Fruit fly (Drosophila melanogaster) whole organism, adult: ENCODE data around the gene CG45071.

Experiments used
- CG11617 ChIP-seq: fragments of 200-800 bp; sonication (Bioruptor generic); optimal IDR thresholded peaks from 2 replicates; lab custom pipeline; 2017; ENCODE audit warnings: mild to moderate bottlenecking, missing biosample characterization, missing genetic modification reagents, missing genetic modification characterization
- CG12768 ChIP-seq: fragments of 200-800 bp; sonication (Bioruptor generic); optimal IDR thresholded peaks from 2 replicates; lab custom pipeline; 2017; ENCODE audit warnings: missing biosample characterization, missing genetic modification characterization, mild to moderate bottlenecking, moderate library complexity, missing genetic modification reagents
- CG1620 ChIP-seq: fragments of 200-800 bp; sonication (Bioruptor generic); optimal IDR thresholded peaks from 2 replicates; lab custom pipeline; 2016; ENCODE audit warnings: missing biosample characterization, missing genetic modification characterization
- CG33017 ChIP-seq: fragments of 200-800 bp; sonication (Bioruptor generic); optimal IDR thresholded peaks from 2 replicates; lab custom pipeline; 2018; ENCODE audit warnings: missing biosample characterization, mild to moderate bottlenecking, missing genetic modification characterization, moderate library complexity
- CG5204 ChIP-seq: fragments of 200-800 bp; sonication (Bioruptor generic); optimal IDR thresholded peaks from 2 replicates; lab custom pipeline; 2016; ENCODE audit warnings: missing biosample characterization, missing genetic modification characterization
- CG7101 ChIP-seq: fragments of 200-800 bp; sonication (Bioruptor generic); optimal IDR thresholded peaks from 2 replicates; lab custom pipeline; 2018; ENCODE audit warnings: missing biosample characterization, mild to moderate bottlenecking, missing genetic modification characterization, moderate library complexity
- Clk ChIP-seq: fragments of 200-800 bp; sonication (Bioruptor generic); optimal IDR thresholded peaks from 2 replicates; lab custom pipeline; 2017; ENCODE audit warnings: missing biosample characterization, missing genetic modification characterization
- Crg-1 ChIP-seq: fragments of 200-800 bp; sonication (Bioruptor generic); optimal IDR thresholded peaks from 2 replicates; lab custom pipeline; 2016; ENCODE audit warnings: missing biosample characterization, missing genetic modification characterization
- Hr96 ChIP-seq: fragments of 200-800 bp; sonication (Bioruptor generic); optimal IDR thresholded peaks from 2 replicates; lab custom pipeline; 2016; ENCODE audit warnings: missing biosample characterization, missing genetic modification characterization
- Mnt ChIP-seq: fragments of 200-800 bp; sonication (Bioruptor generic); optimal IDR thresholded peaks from 2 replicates; lab custom pipeline; 2016; ENCODE audit warnings: missing biosample characterization, mild to moderate bottlenecking, missing genetic modification characterization
- cnc ChIP-seq, 2 experiments: fragments of >200 bp; optimal IDR thresholded peaks; 2 replicates each; lab custom pipeline; 2017

- TF ChIP-seq CG11617 (GFP tag; lab: Kevin White, UChicago), result peak; percentile 95
- peak; percentile 90 for TF ChIP-seq CG12768
- peak; percentile 64 for TF ChIP-seq CG1620 (GFP tag; lab: Kevin White, UChicago)
- TF ChIP-seq CG33017, result peak; percentile 90
- TF ChIP-seq cnc (optimal IDR thresholded peaks at IDR 0.05; lab: Kevin White, UChicago), result no peak
- TF ChIP-seq Crg-1 (GFP tag; lab: Kevin White, UChicago), result peak; percentile 73
- TF ChIP-seq CG7101 (tag; lab: Kevin White, UChicago), result peak; percentile 89
- peak; percentile 80 for TF ChIP-seq Clk (GFP tag; lab: Kevin White, UChicago)
- TF ChIP-seq Hr96 (GFP tag; lab: Kevin White, UChicago), result peak; percentile 95
- TF ChIP-seq CG5204 (GFP tag; lab: Kevin White, UChicago), result peak; percentile 92
- TF ChIP-seq Mnt, result peak; percentile 86
Observed at dm6 chr3L:15136659-15137572, 31.2 kb downstream of the CG45071 start, which contains the start of gene CG12316.
